Worm (Caenorhabditis elegans): ENCODE measurements around the gene C28A5.1.

The C28A5.1 gene

DNA sequence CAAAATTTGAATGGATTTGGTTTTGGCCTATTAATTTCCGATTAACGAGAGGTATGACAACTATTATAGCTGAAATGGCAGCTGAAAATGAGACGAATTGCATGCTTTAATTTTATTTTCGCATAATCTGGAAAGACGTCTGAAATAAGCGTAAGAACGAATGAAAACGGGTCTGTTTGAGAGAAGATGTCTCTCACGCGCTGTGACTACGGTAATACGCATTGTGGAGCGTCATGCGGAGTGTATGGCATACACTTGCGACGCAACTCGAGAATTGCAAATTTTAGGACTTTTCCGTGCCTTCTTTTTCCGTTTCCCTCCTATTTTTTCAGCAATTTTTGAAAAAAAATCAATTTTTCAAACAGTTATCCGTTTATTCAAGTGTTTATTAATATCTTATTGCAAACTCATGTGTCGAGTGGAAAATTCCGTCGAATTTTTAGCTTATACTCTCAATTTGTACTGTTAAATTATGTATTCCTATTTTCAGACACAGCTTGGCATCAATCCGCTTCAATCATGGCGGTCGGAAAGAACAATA, 41.4 kb upstream of the C28A5.1 start, which contains the start of gene rps-1 (continued):
- TF ChIP-seq ZK185.1 (tag; optimal IDR thresholded peaks at IDR 0.05; ENCODE audit: poor library complexity, severe bottlenecking) (peak; percentile 98), hlh-26 (GFP tag; conservative IDR thresholded peaks at IDR 0.05) (no peak), Y56A3A.18 (GFP tag; IDR thresholded peaks at IDR 0.05) (peak; percentile 97), mcd-1 (GFP tag; IDR thresholded peaks at IDR 0.05) (peak; percentile 95), C17E4.6 (GFP tag; IDR thresholded peaks at IDR 0.05) (peak; percentile 96), ceh-91 (GFP tag; IDR thresholded peaks at IDR 0.05) (peak; percentile 89), lsy-27 (tag; optimal IDR thresholded peaks at IDR 0.05; ENCODE audit: borderline replicate concordance, insufficient read depth) (peak; percentile 77), ceh-79 (tag; optimal IDR thresholded peaks at IDR 0.05) (peak; percentile 80), lin-54 (GFP tag; optimal IDR thresholded peaks at IDR 0.05) (peak; percentile 97), unc-130 (GFP tag; optimal IDR thresholded peaks at IDR 0.05) (peak; percentile 85), C06A6.2 (GFP tag; conservative IDR thresholded peaks at IDR 0.05) (peak; percentile 95), rcor-1 (GFP tag; IDR thresholded peaks at IDR 0.05) (peak; percentile 98), T07F8.4 (tag; optimal IDR thresholded peaks at IDR 0.05) (peak; percentile 32), egl-44 (GFP tag; IDR thresholded peaks at IDR 0.05) (peak; percentile 78), dpl-1 (GFP tag; optimal IDR thresholded peaks at IDR 0.05) (peak; percentile 90), D2030.7 (GFP tag; IDR thresholded peaks at IDR 0.05) (peak; percentile 92), F57C9.4 (tag; optimal IDR thresholded peaks at IDR 0.05) (peak; percentile 31), Y53G8AR.9 (GFP tag; conservative IDR thresholded peaks at IDR 0.05) (peak; percentile 99), ceh-27 (GFP tag; optimal IDR thresholded peaks at IDR 0.05) (peak; percentile 99), nfyb-1 (GFP tag; IDR thresholded peaks at IDR 0.05) (peak; percentile 99), pbrm-1 (GFP tag; IDR thresholded peaks at IDR 0.05) (peak; percentile 99), Y79H2A.3 (GFP tag; conservative IDR thresholded peaks at IDR 0.05) (peak; percentile 65; the same call in 1 of the 2 replicates), Y53F4B.3 (GFP tag; IDR thresholded peaks at IDR 0.05) (peak; percentile 61; the same call in 1 of the 2 replicates), chd-7 (tag; optimal IDR thresholded peaks at IDR 0.05) (peak; percentile 96), F52B5.7 (tag; optimal IDR thresholded peaks at IDR 0.05) (peak; percentile 78), Y67H2A.10 (GFP tag; conservative IDR thresholded peaks at IDR 0.05) (peak; percentile 85), Y95B8A.8 (GFP tag; IDR thresholded peaks at IDR 0.05) (peak; percentile 93), ztf-26 (tag; optimal IDR thresholded peaks at IDR 0.05) (peak; percentile 98), him-1 (tag; optimal IDR thresholded peaks at IDR 0.05) (peak; percentile 70), tlf-1 (GFP tag; optimal IDR thresholded peaks at IDR 0.05) (peak; percentile 98), lin-26 (GFP tag; IDR thresholded peaks at IDR 0.05) (peak; percentile 85; the same call in 1 of the 2 replicates), cebp-1 (GFP tag; IDR thresholded peaks at IDR 0.05) (peak; percentile 83), cebp-1 (tag; optimal IDR thresholded peaks at IDR 0.05) (peak; percentile 96), F23B12.7 (tag; optimal IDR thresholded peaks at IDR 0.05; ENCODE audit: insufficient read depth) (peak; percentile 96), madf-8 (GFP tag; conservative IDR thresholded peaks at IDR 0.05) (peak; percentile 79), hmg-1.2 (GFP tag; IDR thresholded peaks at IDR 0.05) (peak; percentile 89), unc-62 (GFP tag; optimal IDR thresholded peaks at IDR 0.05) (peak; percentile 76), pha-4 (tag; optimal IDR thresholded peaks at IDR 0.05) (peak; percentile 94), tbp1 (GFP tag; optimal IDR thresholded peaks at IDR 0.05) (peak; percentile 79), let-526 (GFP tag; IDR thresholded peaks at IDR 0.05) (peak; percentile 95), snpc-3.4 (tag; optimal IDR thresholded peaks at IDR 0.05) (peak; percentile 96), snpc-4 (GFP tag; optimal IDR thresholded peaks at IDR 0.05) (peak; percentile 86), snpc-4 (tag; optimal IDR thresholded peaks at IDR 0.05) (peak; percentile 79 to 92 (median 90)), nfya-1 (tag; optimal IDR thresholded peaks at IDR 0.05; ENCODE audit: borderline replicate concordance, insufficient read depth) (no peak), ekl-4 (GFP tag; IDR thresholded peaks at IDR 0.05) (peak; percentile 97), lag-1 (GFP tag; IDR thresholded peaks at IDR 0.05) (peak; percentile 78; the same call in 1 of the 2 replicates), ama-1 (optimal IDR thresholded peaks at IDR 0.05) (peak; percentile 53), ama-1 (GFP tag; optimal IDR thresholded peaks at IDR 0.05) (peak in 1 of 2 experiments; percentile 58)
